Worm (Caenorhabditis elegans) whole organism, L1 larva: ENCODE measurements around the gene xtr-1.
A peak's percentile ranks its signal among the peaks of the same experiment; 100 is the strongest.

ENCODE experiments used
- C16A3.4 ChIP-seq: fragments of 150-350 bp; optimal IDR thresholded peaks from 2 replicates; lab custom pipeline; 2014; ENCODE audit warnings: missing biosample characterization, missing genetic modification characterization
- C34B4.2 ChIP-seq: sonication (generic microtip); optimal IDR thresholded peaks from 2 replicates; lab custom pipeline; 2017; ENCODE audit warnings: mild to moderate bottlenecking, missing genetic modification characterization, missing compliant biosample characterization
- Y116A8C.19 ChIP-seq: sonication (generic microtip); optimal IDR thresholded peaks from 2 replicates; lab custom pipeline; 2016; ENCODE audit warnings: missing compliant biosample characterization, missing genetic modification characterization, borderline replicate concordance
- aha-1 ChIP-seq: fragments of 150-350 bp; optimal IDR thresholded peaks from 2 replicates; lab custom pipeline; 2014; ENCODE audit warnings: missing biosample characterization, missing genetic modification characterization
- ama-1 ChIP-seq: fragments of 150-350 bp; optimal IDR thresholded peaks from 2 replicates; lab custom pipeline; 2014
- ceh-63 ChIP-seq: fragments of 200-800 bp; sonication (Bioruptor generic); optimal IDR thresholded peaks from 2 replicates; lab custom pipeline; 2018; ENCODE audit warnings: mild to moderate bottlenecking, missing genetic modification characterization, missing compliant biosample characterization
- dsc-1 ChIP-seq: sonication (generic microtip); optimal IDR thresholded peaks from 2 replicates; lab custom pipeline; 2016; ENCODE audit warnings: mild to moderate bottlenecking, missing genetic modification characterization, missing compliant biosample characterization
- efl-1 ChIP-seq, 4 experiments: fragments of 150-350 bp; optimal IDR thresholded peaks in 3 of 4; peaks in 1 of 4; 1 replicate in 1 of 4; 2 replicates in 3 of 4; lab custom pipeline; 2014; ENCODE audit warnings: missing biosample characterization in 2 of 4, missing genetic modification characterization in 2 of 4, missing genetic modification reagents in 2 of 4
- egl-27 ChIP-seq, 2 experiments: fragments of 150-350 bp in 1 of 2; sonication (generic microtip); optimal IDR thresholded peaks; 3 replicates each; lab custom pipeline; 2017 to 2018; ENCODE audit warnings: missing biosample characterization in 2 of 2, missing genetic modification characterization in 2 of 2, missing genetic modification reagents in 2 of 2
- fkh-4 ChIP-seq: sonication (generic microtip); optimal IDR thresholded peaks from 2 replicates; lab custom pipeline; 2016; ENCODE audit warnings: missing compliant biosample characterization, missing genetic modification characterization, borderline replicate concordance
- grh-1 ChIP-seq: fragments of 200-800 bp; sonication (Bioruptor generic); IDR thresholded peaks from 2 replicates; pipeline ENCODE4 v1.3.6; 2022; ENCODE audit warnings: missing genetic modification reagents, missing genetic modification characterization, missing compliant biosample characterization
- isw-1 ChIP-seq: fragments of 200-800 bp; sonication (Bioruptor generic); IDR thresholded peaks from 2 replicates; pipeline ENCODE4 v1.3.6; 2022; ENCODE audit warnings: missing genetic modification characterization, missing compliant biosample characterization
- jun-1 ChIP-seq: fragments of 150-350 bp; optimal IDR thresholded peaks from 2 replicates; lab custom pipeline; 2014; ENCODE audit warnings: missing biosample characterization, missing genetic modification reagents, missing genetic modification characterization
- lin-14 ChIP-seq: fragments of 200-800 bp; sonication (Bioruptor generic); optimal IDR thresholded peaks from 2 replicates; lab custom pipeline; 2018; ENCODE audit warnings: mild to moderate bottlenecking, missing genetic modification characterization, moderate library complexity, missing compliant biosample characterization
- lin-15B ChIP-seq: fragments of 150-350 bp; sonication (generic microtip); optimal IDR thresholded peaks from 3 replicates; lab custom pipeline; 2014; ENCODE audit warnings: missing biosample characterization, missing genetic modification characterization
- lin-35 ChIP-seq, 2 experiments: fragments of 150-350 bp; optimal IDR thresholded peaks; 2 replicates each; lab custom pipeline; 2014; ENCODE audit warnings: missing biosample characterization in 2 of 2, missing genetic modification characterization in 2 of 2, missing genetic modification reagents in 2 of 2
- lir-3 ChIP-seq: sonication (generic microtip); optimal IDR thresholded peaks from 2 replicates; lab custom pipeline; 2016; ENCODE audit warnings: mild to moderate bottlenecking, missing genetic modification characterization, moderate library complexity, missing compliant biosample characterization; ENCODE audit not compliant: poor library complexity
- lsy-2 ChIP-seq, 2 experiments: fragments of 150-350 bp; optimal IDR thresholded peaks; 2 replicates each; lab custom pipeline; 2014; ENCODE audit warnings: missing biosample characterization in 2 of 2, missing genetic modification characterization in 2 of 2
- mab-9 ChIP-seq: fragments of 200-800 bp; sonication (Bioruptor generic); IDR thresholded peaks from 2 replicates; pipeline ENCODE4 v1.3.6; 2022; ENCODE audit warnings: missing genetic modification reagents, missing genetic modification characterization, missing compliant biosample characterization
- mdl-1 ChIP-seq, 2 experiments: fragments of 150-350 bp; optimal IDR thresholded peaks; 2 replicates each; lab custom pipeline; 2014 to 2017; ENCODE audit warnings: missing biosample characterization in 2 of 2, missing genetic modification characterization in 2 of 2, inconsistent platforms in 1 of 2
- mef-2 ChIP-seq: fragments of 150-350 bp; optimal IDR thresholded peaks from 2 replicates; lab custom pipeline; 2014; ENCODE audit warnings: missing biosample characterization, missing genetic modification characterization
- mep-1 ChIP-seq: fragments of 150-350 bp; optimal IDR thresholded peaks from 2 replicates; lab custom pipeline; 2014; ENCODE audit warnings: missing biosample characterization, missing genetic modification characterization
- nhr-47 ChIP-seq: sonication (generic microtip); optimal IDR thresholded peaks from 2 replicates; lab custom pipeline; 2016; ENCODE audit warnings: mild to moderate bottlenecking, missing genetic modification characterization, moderate library complexity, missing compliant biosample characterization
- nhr-90 ChIP-seq: sonication (generic microtip); optimal IDR thresholded peaks from 2 replicates; lab custom pipeline; 2016; ENCODE audit warnings: mild to moderate bottlenecking, missing genetic modification characterization, missing compliant biosample characterization; ENCODE audit not compliant: poor library complexity
- pax-3 ChIP-seq: fragments of 200-800 bp; sonication (Bioruptor generic); optimal IDR thresholded peaks from 2 replicates; lab custom pipeline; 2018; ENCODE audit warnings: mild to moderate bottlenecking, missing genetic modification characterization, moderate library complexity, missing compliant biosample characterization
- snpc-4 ChIP-seq: fragments of 150-350 bp; optimal IDR thresholded peaks from 2 replicates; lab custom pipeline; 2014; ENCODE audit warnings: missing biosample characterization, missing genetic modification characterization
- snu-23 ChIP-seq: sonication (generic microtip); optimal IDR thresholded peaks from 2 replicates; lab custom pipeline; 2016; ENCODE audit warnings: missing genetic modification characterization, missing compliant biosample characterization
- sox-4 ChIP-seq: sonication (generic microtip); optimal IDR thresholded peaks from 2 replicates; lab custom pipeline; 2016; ENCODE audit warnings: missing genetic modification characterization, missing compliant biosample characterization
- sptf-1 ChIP-seq: fragments of 150-350 bp; optimal IDR thresholded peaks from 2 replicates; lab custom pipeline; 2014; ENCODE audit warnings: missing biosample characterization, missing genetic modification characterization
- unc-62 ChIP-seq: fragments of 150-350 bp; optimal IDR thresholded peaks from 2 replicates; lab custom pipeline; 2014; ENCODE audit warnings: missing biosample characterization, missing genetic modification reagents, missing genetic modification characterization
- unc-98 ChIP-seq: fragments of 200-800 bp; sonication (Bioruptor generic); IDR thresholded peaks from 2 replicates; pipeline ENCODE4 v1.3.6; 2022; ENCODE audit warnings: missing genetic modification characterization, missing compliant biosample characterization
- vab-15 ChIP-seq: sonication (generic microtip); optimal IDR thresholded peaks from 2 replicates; lab custom pipeline; 2017; ENCODE audit warnings: missing genotype, mild to moderate bottlenecking, missing genetic modification characterization, missing compliant biosample characterization
- xbp-1 ChIP-seq: sonication (generic microtip); optimal IDR thresholded peaks from 2 replicates; lab custom pipeline; 2016; ENCODE audit warnings: missing genetic modification characterization, missing compliant biosample characterization
- zip-4 ChIP-seq: fragments of 200-800 bp; sonication (Bioruptor generic); optimal IDR thresholded peaks from 2 replicates; lab custom pipeline; 2018; ENCODE audit warnings: mild to moderate bottlenecking, missing genetic modification characterization, moderate library complexity, missing compliant biosample characterization

Gene xtr-1

DNA sequence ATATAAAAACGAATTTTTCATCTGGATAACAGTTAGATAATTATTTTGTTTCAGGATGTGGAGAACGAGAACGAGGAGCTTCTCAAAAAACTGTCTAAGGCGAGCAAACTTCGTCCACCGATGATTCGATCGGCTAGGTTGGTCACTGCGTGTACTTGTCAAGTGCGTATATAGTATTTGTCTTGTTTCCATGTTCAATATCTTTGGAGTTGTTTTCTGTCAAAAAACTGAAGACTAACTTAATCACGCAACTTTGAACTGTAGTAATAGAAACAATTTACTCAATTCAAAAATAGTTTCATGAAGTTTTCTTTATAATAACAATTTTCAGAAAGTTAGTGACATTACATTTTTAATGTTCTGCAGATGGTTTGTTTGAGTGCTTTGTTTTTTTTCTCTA is 23.9 kb upstream of the xtr-1 start:
- no peak for TF ChIP-seq lir-3 (tag; lab: Kevin White, UChicago)

DNA sequence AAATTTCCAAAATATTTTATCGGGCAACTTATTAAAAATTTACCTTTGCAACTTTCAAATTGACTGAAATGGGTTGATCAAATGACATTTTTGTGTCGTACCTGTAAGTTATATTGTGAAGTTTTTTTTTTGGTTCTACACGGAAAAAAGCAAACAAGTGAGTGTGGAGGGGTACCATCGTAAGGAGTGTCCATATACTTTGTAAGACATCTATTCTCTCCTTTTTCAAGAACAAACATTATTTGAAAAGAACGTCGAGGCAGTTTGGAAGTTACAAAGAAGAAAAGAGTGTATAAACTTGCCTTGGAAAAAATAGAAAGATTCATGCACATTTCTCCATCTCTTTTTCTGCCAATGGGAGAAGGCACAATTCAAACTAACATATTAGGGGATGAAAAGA is 15.2 kb upstream of the xtr-1 start, which contains the start of gene taf-7.1:
Gene taf-7.1 (minus strand): TSS at position 101 of the 400 bp plus-strand sequence.
- TF ChIP-seq xbp-1 (tag; lab: Kevin White, UChicago): no peak
- no peak for TF ChIP-seq lir-3 (tag; lab: Kevin White, UChicago)
- no peak for TF ChIP-seq unc-98
- no peak for TF ChIP-seq mab-9 (GFP tag; lab: Robert Waterston, UW)
- no peak for TF ChIP-seq isw-1
- no peak for TF ChIP-seq fkh-4 (tag; lab: Kevin White, UChicago)
- TF ChIP-seq sox-4 (tag; lab: Kevin White, UChicago): no peak
- TF ChIP-seq pax-3: no peak
- no peak for TF ChIP-seq ama-1 (lab: Kevin White, UChicago)
- TF ChIP-seq C34B4.2 (tag; lab: Kevin White, UChicago): no peak
- TF ChIP-seq egl-27 (tag; optimal IDR thresholded peaks at IDR 0.05; lab: Kevin White, UChicago): no peak
- no peak for TF ChIP-seq sptf-1 (tag; lab: Kevin White, UChicago)
- TF ChIP-seq mef-2: no peak
- no peak for TF ChIP-seq jun-1
- TF ChIP-seq ceh-63 (GFP tag; lab: Kevin White, UChicago): no peak
- TF ChIP-seq grh-1 (GFP tag; lab: Robert Waterston, UW): no peak

DNA sequence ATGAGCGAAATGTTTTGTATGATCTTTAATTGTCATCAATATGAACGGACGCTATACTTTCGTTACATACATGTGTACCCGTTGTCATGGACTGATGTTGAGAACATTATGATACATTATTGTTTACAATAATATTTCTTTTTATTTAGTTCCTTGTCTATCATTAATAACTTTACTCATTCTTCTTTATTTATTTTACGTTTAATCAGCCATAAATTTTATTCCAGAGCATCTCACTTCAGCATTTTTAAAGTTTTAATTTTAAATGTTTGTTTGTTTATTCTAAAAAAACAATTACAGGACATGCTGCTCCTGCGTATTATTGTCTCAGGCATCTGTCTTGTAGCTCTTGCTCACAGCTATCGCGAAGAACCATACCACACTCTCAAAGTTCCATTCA is 9.2 kb upstream of the xtr-1 start, which contains the start of gene F54F7.2:
Gene F54F7.2 (plus strand): TSS at position 301 of the 400 bp plus-strand sequence.
- TF ChIP-seq lin-14 (GFP tag; lab: Kevin White, UChicago) (no peak), efl-1 (optimal IDR thresholded peaks at IDR 0.05; lab: Kevin White, UChicago) (no peak), efl-1 (GFP tag; optimal IDR thresholded peaks at IDR 0.05 in 1 of 2; lab: Kevin White, UChicago) (no peak), mdl-1 (tag; optimal IDR thresholded peaks at IDR 0.05; lab: Kevin White, UChicago) (no peak), lin-35 (GFP tag; optimal IDR thresholded peaks at IDR 0.05; lab: Kevin White, UChicago) (no peak), C16A3.4 (tag; lab: Kevin White, UChicago) (no peak), vab-15 (tag; lab: Kevin White, UChicago) (no peak), aha-1 (tag; lab: Kevin White, UChicago) (no peak), nhr-90 (tag; lab: Kevin White, UChicago) (no peak), sptf-1 (tag; lab: Kevin White, UChicago) (no peak), snpc-4 (tag; lab: Kevin White, UChicago) (no peak), zip-4 (GFP tag; lab: Kevin White, UChicago) (no peak), egl-27 (tag; optimal IDR thresholded peaks at IDR 0.05; lab: Kevin White, UChicago) (no peak)

DNA sequence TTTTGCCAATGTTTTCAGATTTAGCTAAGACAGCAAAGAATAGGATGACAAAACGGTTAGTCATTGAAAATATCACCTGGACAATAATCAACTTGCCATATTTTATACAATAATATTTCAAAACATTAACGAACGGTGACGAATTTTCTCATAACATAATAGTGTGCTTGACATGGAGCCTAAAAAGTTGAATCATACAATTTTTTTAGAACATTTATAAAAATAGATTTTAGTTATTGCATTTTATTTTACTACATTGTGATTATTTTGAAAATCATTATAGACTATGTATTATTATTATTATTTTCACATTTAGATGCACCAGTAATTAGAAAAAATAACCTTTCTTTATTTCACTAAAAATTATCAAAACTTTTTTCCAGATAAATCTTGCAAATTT is 4.0 kb upstream of the xtr-1 start, which contains the start of gene F54F7.9:
Gene F54F7.9 (minus strand): TSS at position 101 of the 400 bp plus-strand sequence.
- no peak for TF ChIP-seq lin-15B (tag; lab: Kevin White, UChicago)
- no peak for TF ChIP-seq nhr-47 (tag; lab: Kevin White, UChicago)
- TF ChIP-seq pax-3: no peak
- no peak for TF ChIP-seq lsy-2 (tag; optimal IDR thresholded peaks at IDR 0.05; lab: Kevin White, UChicago)
- TF ChIP-seq snu-23 (GFP tag; lab: Kevin White, UChicago): no peak
- TF ChIP-seq Y116A8C.19: no peak
- TF ChIP-seq mab-9 (GFP tag; lab: Robert Waterston, UW): no peak
- no peak for TF ChIP-seq mep-1 (tag; lab: Kevin White, UChicago)

DNA sequence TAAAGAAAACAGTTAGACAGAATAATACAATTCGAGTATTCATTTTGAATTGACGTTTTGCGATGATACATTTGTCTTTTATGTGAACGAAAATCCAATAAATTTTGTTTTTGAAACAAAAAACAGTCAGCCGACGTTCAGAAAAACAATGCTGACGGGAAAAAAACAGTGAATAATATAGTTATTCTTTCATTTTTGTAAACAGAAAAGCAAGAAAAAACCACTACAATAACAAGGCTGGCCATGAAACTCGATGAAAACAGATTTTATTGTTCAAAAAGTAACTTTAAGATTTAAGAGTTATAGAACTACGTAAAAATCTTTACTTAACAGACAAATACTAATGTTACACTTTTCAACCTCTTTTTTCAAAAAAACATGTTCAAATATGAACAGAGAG is 2.5 kb upstream of the xtr-1 start, which contains the start of gene F54F7.3:
Gene F54F7.3 (minus strand): TSS at position 101 of the 400 bp plus-strand sequence.
- TF ChIP-seq efl-1 (optimal IDR thresholded peaks at IDR 0.05; lab: Kevin White, UChicago): no peak
- peak in 1 of 2 experiments; percentile 31 for TF ChIP-seq efl-1 (GFP tag; optimal IDR thresholded peaks at IDR 0.05 in 1 of 2; lab: Kevin White, UChicago)
- TF ChIP-seq unc-62 (GFP tag; lab: Kevin White, UChicago): no peak
- TF ChIP-seq dsc-1 (tag; lab: Kevin White, UChicago): no peak
